Fruit fly (Drosophila melanogaster) whole organism, adult: ENCODE results near the gene spdo.

Experiments used
- CG11617 ChIP-seq: fragments of 200-800 bp; sonication (Bioruptor generic); optimal IDR thresholded peaks from 2 replicates; lab custom pipeline; 2017; ENCODE audit warnings: mild to moderate bottlenecking, missing biosample characterization, missing genetic modification reagents, missing genetic modification characterization
- CG12768 ChIP-seq: fragments of 200-800 bp; sonication (Bioruptor generic); optimal IDR thresholded peaks from 2 replicates; lab custom pipeline; 2017; ENCODE audit warnings: missing biosample characterization, missing genetic modification characterization, mild to moderate bottlenecking, moderate library complexity, missing genetic modification reagents
- CG14711 ChIP-seq: fragments of 200-800 bp; sonication (Bioruptor generic); optimal IDR thresholded peaks from 2 replicates; lab custom pipeline; 2018; ENCODE audit warnings: missing biosample characterization, mild to moderate bottlenecking, missing genetic modification characterization, moderate library complexity
- CG1620 ChIP-seq: fragments of 200-800 bp; sonication (Bioruptor generic); optimal IDR thresholded peaks from 2 replicates; lab custom pipeline; 2016; ENCODE audit warnings: missing biosample characterization, missing genetic modification characterization
- CG33017 ChIP-seq: fragments of 200-800 bp; sonication (Bioruptor generic); optimal IDR thresholded peaks from 2 replicates; lab custom pipeline; 2018; ENCODE audit warnings: missing biosample characterization, mild to moderate bottlenecking, missing genetic modification characterization, moderate library complexity
- CG5204 ChIP-seq: fragments of 200-800 bp; sonication (Bioruptor generic); optimal IDR thresholded peaks from 2 replicates; lab custom pipeline; 2016; ENCODE audit warnings: missing biosample characterization, missing genetic modification characterization
- CG7045 ChIP-seq: fragments of 200-800 bp; sonication (Bioruptor generic); optimal IDR thresholded peaks from 2 replicates; lab custom pipeline; 2017; ENCODE audit warnings: missing biosample characterization, mild to moderate bottlenecking, missing genetic modification characterization
- CG7101 ChIP-seq: fragments of 200-800 bp; sonication (Bioruptor generic); optimal IDR thresholded peaks from 2 replicates; lab custom pipeline; 2018; ENCODE audit warnings: missing biosample characterization, mild to moderate bottlenecking, missing genetic modification characterization, moderate library complexity
- Clk ChIP-seq: fragments of 200-800 bp; sonication (Bioruptor generic); optimal IDR thresholded peaks from 2 replicates; lab custom pipeline; 2017; ENCODE audit warnings: missing biosample characterization, missing genetic modification characterization
- Crg-1 ChIP-seq: fragments of 200-800 bp; sonication (Bioruptor generic); optimal IDR thresholded peaks from 2 replicates; lab custom pipeline; 2016; ENCODE audit warnings: missing biosample characterization, missing genetic modification characterization
- Hr96 ChIP-seq: fragments of 200-800 bp; sonication (Bioruptor generic); optimal IDR thresholded peaks from 2 replicates; lab custom pipeline; 2016; ENCODE audit warnings: missing biosample characterization, missing genetic modification characterization
- Mnt ChIP-seq: fragments of 200-800 bp; sonication (Bioruptor generic); optimal IDR thresholded peaks from 2 replicates; lab custom pipeline; 2016; ENCODE audit warnings: missing biosample characterization, mild to moderate bottlenecking, missing genetic modification characterization
- bab1 ChIP-seq: fragments of 200-800 bp; sonication (Bioruptor generic); optimal IDR thresholded peaks from 3 replicates; lab custom pipeline; 2019; ENCODE audit warnings: missing biosample characterization, mild to moderate bottlenecking, missing genetic modification characterization, moderate library complexity
- cic ChIP-seq: fragments of 200-800 bp; sonication (Bioruptor generic); optimal IDR thresholded peaks from 2 replicates; lab custom pipeline; 2017; ENCODE audit warnings: missing biosample characterization, mild to moderate bottlenecking, missing genetic modification characterization, moderate library complexity
- cnc ChIP-seq, 2 experiments: fragments of >200 bp; optimal IDR thresholded peaks; 2 replicates each; lab custom pipeline; 2017
- kay ChIP-seq: fragments of 200-800 bp; sonication (Bioruptor generic); peaks from one replicate; lab custom pipeline; 2016; ENCODE audit warnings: missing biosample characterization, missing genetic modification characterization, borderline replicate concordance
- ovo ChIP-seq: fragments of 200-800 bp; sonication (Bioruptor generic); optimal IDR thresholded peaks from 2 replicates; lab custom pipeline; 2016; ENCODE audit warnings: missing biosample characterization, missing genetic modification characterization
- pad ChIP-seq: fragments of 200-800 bp; sonication (Bioruptor generic); optimal IDR thresholded peaks from 3 replicates; lab custom pipeline; 2017; ENCODE audit warnings: missing biosample characterization, missing genetic modification characterization, mild to moderate bottlenecking, moderate library complexity, missing genetic modification reagents
- tj ChIP-seq: fragments of 200-800 bp; sonication (Bioruptor generic); optimal IDR thresholded peaks from 3 replicates; lab custom pipeline; 2017; ENCODE audit warnings: missing biosample characterization, mild to moderate bottlenecking, missing genetic modification characterization, moderate library complexity
- toe ChIP-seq: fragments of 200-800 bp; sonication (Bioruptor generic); optimal IDR thresholded peaks from 2 replicates; lab custom pipeline; 2016; ENCODE audit warnings: missing biosample characterization, missing genetic modification characterization

Gene spdo

dm6 chr3R:30518274-30518873 is 41.9 kb downstream of the spdo start:
- TF ChIP-seq CG11617 (GFP tag; lab: Kevin White, UChicago) (no peak), Hr96 (GFP tag; lab: Kevin White, UChicago) (no peak), pad (no peak), CG33017 (tag; lab: Kevin White, UChicago) (no peak), Crg-1 (GFP tag; lab: Kevin White, UChicago) (no peak), cic (no peak), tj (no peak), ovo (GFP tag; lab: Kevin White, UChicago) (no peak), CG7101 (no peak), CG5204 (GFP tag; lab: Kevin White, UChicago) (no peak), Mnt (GFP tag; lab: Kevin White, UChicago) (no peak), Clk (no peak), CG14711 (tag; lab: Kevin White, UChicago) (no peak), toe (GFP tag; lab: Kevin White, UChicago) (no peak), cnc (optimal IDR thresholded peaks at IDR 0.05; lab: Kevin White, UChicago) (no peak), CG12768 (GFP tag; lab: Kevin White, UChicago) (no peak), CG7045 (GFP tag; lab: Kevin White, UChicago) (no peak)

dm6 chr3R:30525629-30526028 is 49.1 kb downstream of the spdo start:
- TF ChIP-seq ovo (GFP tag; lab: Kevin White, UChicago) (no peak), Mnt (GFP tag; lab: Kevin White, UChicago) (no peak), pad (no peak), Clk (no peak), bab1 (GFP tag; lab: Kevin White, UChicago) (no peak), CG14711 (tag; lab: Kevin White, UChicago) (no peak), CG11617 (GFP tag; lab: Kevin White, UChicago) (no peak), cic (no peak), CG7045 (GFP tag; lab: Kevin White, UChicago) (no peak), CG7101 (no peak), toe (GFP tag; lab: Kevin White, UChicago) (no peak), cnc (optimal IDR thresholded peaks at IDR 0.05; lab: Kevin White, UChicago) (no peak), CG12768 (GFP tag; lab: Kevin White, UChicago) (no peak), tj (no peak), CG33017 (tag; lab: Kevin White, UChicago) (no peak), CG5204 (GFP tag; lab: Kevin White, UChicago) (no peak), CG1620 (GFP tag; lab: Kevin White, UChicago) (no peak), Crg-1 (GFP tag; lab: Kevin White, UChicago) (no peak), kay (GFP tag; lab: Kevin White, UChicago) (no peak)

- TF ChIP-seq cnc (optimal IDR thresholded peaks at IDR 0.05; lab: Kevin White, UChicago) (no peak), Clk (no peak), toe (GFP tag; lab: Kevin White, UChicago) (peak; percentile 26), CG1620 (GFP tag; lab: Kevin White, UChicago) (no peak), ovo (GFP tag; lab: Kevin White, UChicago) (no peak), Mnt (GFP tag; lab: Kevin White, UChicago) (no peak), CG14711 (tag; lab: Kevin White, UChicago) (no peak), Hr96 (GFP tag; lab: Kevin White, UChicago) (no peak), pad (no peak), CG11617 (GFP tag; lab: Kevin White, UChicago) (no peak), CG12768 (GFP tag; lab: Kevin White, UChicago) (peak; percentile 29), CG7101 (peak; percentile 8), kay (GFP tag; lab: Kevin White, UChicago) (peak; percentile 89), CG33017 (tag; lab: Kevin White, UChicago) (peak; percentile 39), CG7045 (GFP tag; lab: Kevin White, UChicago) (no peak), bab1 (GFP tag; lab: Kevin White, UChicago) (no peak)
These were observed 50.4 kb downstream of the spdo start, which contains the start of gene jdp for dm6 chr3R:30526799-30527465. Gene jdp (minus strand): TSS chr3R:30527037.
